Worm (Caenorhabditis elegans): ENCODE measurements around the gene ubc-13.

DNA sequence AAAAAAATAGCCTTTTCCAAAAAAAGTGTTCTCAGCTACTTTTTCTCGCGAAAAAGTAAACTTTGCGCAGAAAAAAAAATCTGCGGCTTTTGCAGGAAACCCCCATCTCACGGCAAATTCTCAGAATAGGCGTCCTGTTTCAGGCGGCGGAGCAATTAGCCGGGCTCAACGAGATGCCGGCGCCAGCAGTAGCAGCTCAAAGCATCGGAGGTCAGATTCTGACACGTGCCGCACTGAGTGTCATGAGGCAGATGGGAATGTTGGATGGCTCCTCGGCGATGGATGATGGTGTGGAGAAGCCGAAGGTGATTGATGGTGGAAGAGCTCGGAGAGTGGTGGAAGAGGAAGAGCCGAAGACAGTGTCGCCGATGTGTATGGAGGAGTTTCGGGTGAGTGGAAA, 38.2 kb downstream of the ubc-13 start:
- TF ChIP-seq ref-1 (GFP tag; conservative IDR thresholded peaks at IDR 0.05) = no peak
- TF ChIP-seq tab-1 (GFP tag; IDR thresholded peaks at IDR 0.05) = no peak
- TF ChIP-seq flt-1 (GFP tag; IDR thresholded peaks at IDR 0.05) = no peak
